Worm (Caenorhabditis elegans): ENCODE data around the gene ZC116.5.

Gene ZC116.5

DNA sequence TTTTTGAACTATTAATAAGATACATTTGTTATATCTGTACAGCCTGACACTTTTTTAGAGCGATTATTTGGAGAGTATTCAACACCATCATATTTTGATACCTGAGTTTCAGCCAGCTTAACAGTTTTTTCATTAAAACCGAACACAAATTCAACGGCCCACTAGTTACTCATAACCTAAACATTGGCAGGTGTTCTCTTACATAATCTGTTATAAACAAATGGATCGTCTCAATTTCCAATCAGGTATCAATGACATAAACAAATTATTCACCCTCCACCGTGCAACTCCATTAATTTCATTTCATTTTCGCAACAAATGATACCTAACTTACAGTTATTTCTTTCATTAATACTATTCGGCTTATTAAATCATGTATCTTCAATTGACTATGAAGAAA lies 2.3 kb upstream of the ZC116.5 start, which contains the start of gene cubn-1:
TSS of gene cubn-1 (plus strand) at position 301 of the 400 bp plus-strand sequence.
- no peak for TF ChIP-seq snu-23 (GFP tag; optimal IDR thresholded peaks at IDR 0.05)
- TF ChIP-seq nhr-19 (GFP tag; conservative IDR thresholded peaks at IDR 0.05): no peak
- no peak for TF ChIP-seq C34B4.2 (tag; optimal IDR thresholded peaks at IDR 0.05)
- TF ChIP-seq nhr-71 (tag; optimal IDR thresholded peaks at IDR 0.05): no peak
- TF ChIP-seq nhr-11 (tag; optimal IDR thresholded peaks at IDR 0.05): no peak

DNA sequence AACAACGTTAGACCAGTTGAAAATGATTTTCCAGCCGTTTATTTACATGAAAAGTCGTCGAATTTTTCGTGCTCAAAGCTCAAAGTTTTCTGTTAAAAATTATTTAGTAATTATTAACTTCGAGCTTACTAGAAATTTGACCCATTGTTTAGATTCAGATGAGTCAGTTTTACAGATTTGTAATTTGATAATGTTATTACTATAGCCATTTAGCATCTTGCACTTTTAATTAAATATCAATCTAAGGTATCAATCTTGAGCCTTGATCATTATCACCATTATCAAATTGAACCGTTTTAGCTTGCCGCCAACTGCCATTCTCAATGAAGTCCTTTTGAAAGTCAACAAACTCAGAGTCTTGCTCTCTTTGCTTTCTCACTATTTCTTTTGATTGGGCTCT lies 769 bp upstream of the ZC116.5 start, which contains the start of gene ZC116.1:
TSS of gene ZC116.1 (plus strand) at position 301 of the 400 bp plus-strand sequence.
- TF ChIP-seq snpc-4 (tag; optimal IDR thresholded peaks at IDR 0.05) (no peak), egl-13 (tag; optimal IDR thresholded peaks at IDR 0.05) (no peak), ets-5 (GFP tag; IDR thresholded peaks at IDR 0.05) (no peak), tbx-2 (tag; optimal IDR thresholded peaks at IDR 0.05) (no peak), pax-3 (tag; optimal IDR thresholded peaks at IDR 0.05) (no peak), dsc-1 (tag; optimal IDR thresholded peaks at IDR 0.05) (no peak), efl-3 (GFP tag; optimal IDR thresholded peaks at IDR 0.05) (no peak), elt-2 (tag; optimal IDR thresholded peaks at IDR 0.05) (no peak), rnt-1 (tag; optimal IDR thresholded peaks at IDR 0.05) (no peak), ceh-63 (GFP tag; optimal IDR thresholded peaks at IDR 0.05) (no peak), nhr-12 (tag; optimal IDR thresholded peaks at IDR 0.05) (no peak), vab-15 (tag; optimal IDR thresholded peaks at IDR 0.05) (no peak), skn-1 (tag; optimal IDR thresholded peaks at IDR 0.05) (no peak), zip-4 (GFP tag; optimal IDR thresholded peaks at IDR 0.05) (no peak), nhr-20 (tag; optimal IDR thresholded peaks at IDR 0.05) (no peak), nhr-85 (tag) (no peak), nhr-237 (tag; optimal IDR thresholded peaks at IDR 0.05) (no peak), nhr-84 (tag; optimal IDR thresholded peaks at IDR 0.05) (no peak)

DNA sequence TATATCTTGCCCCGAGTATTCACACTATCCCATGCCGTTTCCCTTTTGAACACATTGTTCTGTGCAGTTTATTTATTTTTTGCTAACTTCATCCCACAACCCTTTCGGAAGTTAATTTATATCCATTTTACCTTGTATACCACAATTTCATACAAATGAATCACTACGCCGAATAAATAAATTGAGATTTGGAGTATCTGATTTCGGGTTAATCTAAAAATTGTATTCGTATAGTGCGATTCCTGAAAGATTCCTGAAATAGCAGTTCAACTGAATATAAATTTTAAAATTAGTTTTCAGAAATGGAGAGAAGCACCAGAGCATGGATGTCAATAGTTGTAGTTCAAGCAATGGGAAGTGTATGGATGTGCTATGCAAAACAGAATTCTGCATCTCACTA lies 1.6 kb downstream of the ZC116.5 start, which contains the start of gene erg-28:
TSS of gene erg-28 (plus strand) at position 301 of the 400 bp plus-strand sequence.
- TF ChIP-seq sup-37 (GFP tag; optimal IDR thresholded peaks at IDR 0.05) (no peak), lin-35 (GFP tag; optimal IDR thresholded peaks at IDR 0.05) (no peak), aha-1 (tag; optimal IDR thresholded peaks at IDR 0.05) (no peak), unc-30 (tag; optimal IDR thresholded peaks at IDR 0.05) (no peak), isw-1 (GFP tag; IDR thresholded peaks at IDR 0.05) (no peak), ztf-4 (tag; optimal IDR thresholded peaks at IDR 0.05) (no peak), F16B12.6 (tag; optimal IDR thresholded peaks at IDR 0.05) (no peak), lir-3 (tag; optimal IDR thresholded peaks at IDR 0.05; ENCODE audit: poor library complexity) (no peak), ztf-11 (tag; optimal IDR thresholded peaks at IDR 0.05) (no peak), nhr-85 (tag) (no peak), irx-1 (tag; optimal IDR thresholded peaks at IDR 0.05) (no peak), efl-1 (optimal IDR thresholded peaks at IDR 0.05) (no peak), efl-1 (GFP tag; optimal IDR thresholded peaks at IDR 0.05 in 1 of 2) (no peak), nhr-71 (tag; optimal IDR thresholded peaks at IDR 0.05) (no peak), vab-15 (tag; optimal IDR thresholded peaks at IDR 0.05) (no peak), C04F5.9 (tag; optimal IDR thresholded peaks at IDR 0.05) (no peak), nhr-47 (tag; optimal IDR thresholded peaks at IDR 0.05) (no peak), efl-3 (GFP tag; optimal IDR thresholded peaks at IDR 0.05) (no peak), C16A3.4 (tag; optimal IDR thresholded peaks at IDR 0.05) (no peak), ceh-63 (GFP tag; optimal IDR thresholded peaks at IDR 0.05) (no peak), sptf-1 (tag; optimal IDR thresholded peaks at IDR 0.05) (no peak)

DNA sequence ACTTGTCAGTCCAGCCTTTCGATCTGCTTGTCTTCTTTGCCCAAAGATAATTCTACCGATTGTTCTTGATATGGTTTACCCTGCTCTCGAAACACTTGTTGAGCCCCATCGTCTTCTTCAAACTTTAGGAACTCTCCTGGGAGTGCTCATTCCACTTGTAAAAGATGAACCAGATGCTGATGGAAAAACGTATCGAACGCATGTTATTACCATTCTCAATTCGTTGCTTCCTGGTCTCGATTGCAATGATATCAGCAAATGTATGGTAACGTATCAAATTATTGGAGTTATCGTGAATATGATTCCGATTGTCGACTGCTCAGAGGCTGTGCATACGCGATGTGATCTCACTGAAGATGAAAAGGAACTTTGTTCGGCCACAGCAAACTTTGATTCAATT lies 6.9 kb downstream of the ZC116.5 start:
- TF ChIP-seq nhr-28 (tag; optimal IDR thresholded peaks at IDR 0.05) (no peak), nhr-84 (tag; optimal IDR thresholded peaks at IDR 0.05) (no peak), ceh-82 (tag; optimal IDR thresholded peaks at IDR 0.05) (no peak), hlh-4 (tag; optimal IDR thresholded peaks at IDR 0.05) (no peak), tlp-1 (tag; optimal IDR thresholded peaks at IDR 0.05) (no peak), xbp-1 (tag; optimal IDR thresholded peaks at IDR 0.05) (no peak), blmp-1 (tag; optimal IDR thresholded peaks at IDR 0.05) (no peak), aha-1 (tag; optimal IDR thresholded peaks at IDR 0.05) (no peak), snu-23 (GFP tag; optimal IDR thresholded peaks at IDR 0.05) (no peak), sox-4 (tag; optimal IDR thresholded peaks at IDR 0.05) (no peak), unc-86 (tag; optimal IDR thresholded peaks at IDR 0.05) (no peak), zip-4 (GFP tag; optimal IDR thresholded peaks at IDR 0.05) (no peak), lin-39 (tag; optimal IDR thresholded peaks at IDR 0.05) (no peak), ama-1 (optimal IDR thresholded peaks at IDR 0.05) (no peak), elt-3 (tag; optimal IDR thresholded peaks at IDR 0.05) (no peak), mef-2 (tag; optimal IDR thresholded peaks at IDR 0.05) (no peak), lin-15B (tag; optimal IDR thresholded peaks at IDR 0.05) (no peak)
